Fruit fly (Drosophila melanogaster) whole organism, embryonic: ENCODE measurements around the gene CG14195.

ENCODE experiments used
- Adf1 ChIP-seq: fragments of 200-800 bp; sonication (Bioruptor generic); IDR thresholded peaks from 2 replicates; pipeline ENCODE4 v1.3.6; 2022; ENCODE audit warnings: missing biosample characterization, missing genetic modification characterization
- Asciz ChIP-seq: fragments of 200-800 bp; sonication (Bioruptor generic); optimal IDR thresholded peaks from 2 replicates; lab custom pipeline; 2017; ENCODE audit warnings: missing biosample characterization, mild to moderate bottlenecking, missing genetic modification characterization, missing genetic modification reagents
- Bgb ChIP-seq: fragments of 200-800 bp; sonication (Bioruptor generic); IDR thresholded peaks from 2 replicates; pipeline ENCODE4 v1.3.6; 2022; ENCODE audit warnings: missing biosample characterization, missing genetic modification characterization; ENCODE audit not compliant: partially characterized antibody
- Blimp-1 ChIP-seq: fragments of 200-800 bp; sonication (Bioruptor generic); optimal IDR thresholded peaks from 3 replicates; lab custom pipeline; 2018; ENCODE audit warnings: missing biosample characterization, missing genetic modification characterization, mild to moderate bottlenecking, moderate library complexity, missing genetic modification reagents
- CG11247 ChIP-seq: fragments of 200-800 bp; sonication (Bioruptor generic); IDR thresholded peaks from 2 replicates; pipeline ENCODE4 v1.3.6; 2022; ENCODE audit warnings: missing biosample characterization, missing genetic modification characterization
- CG12071 ChIP-seq: fragments of 200-800 bp; sonication (Bioruptor generic); optimal IDR thresholded peaks from 3 replicates; lab custom pipeline; 2018; ENCODE audit warnings: missing biosample characterization, mild to moderate bottlenecking, missing genetic modification characterization
- CG14441 ChIP-seq: fragments of 200-800 bp; sonication (Bioruptor generic); IDR thresholded peaks from 2 replicates; pipeline ENCODE4 v1.3.6; 2022; ENCODE audit warnings: missing biosample characterization, missing genetic modification characterization
- CG15479 ChIP-seq: fragments of 200-800 bp; sonication (Bioruptor generic); optimal IDR thresholded peaks from 3 replicates; lab custom pipeline; 2019; ENCODE audit warnings: missing biosample characterization, mild to moderate bottlenecking, missing genetic modification characterization, moderate library complexity
- CG1603 ChIP-seq: fragments of 200-800 bp; sonication (Bioruptor generic); optimal IDR thresholded peaks from 2 replicates; lab custom pipeline; 2019; ENCODE audit warnings: missing biosample characterization, mild to moderate bottlenecking, missing genetic modification characterization, moderate library complexity
- CG17359 ChIP-seq: fragments of 200-800 bp; sonication (Bioruptor generic); optimal IDR thresholded peaks from 3 replicates; lab custom pipeline; 2018; ENCODE audit warnings: missing biosample characterization, mild to moderate bottlenecking, missing genetic modification characterization, moderate library complexity
- CG2712 ChIP-seq: fragments of 200-800 bp; optimal IDR thresholded peaks from 3 replicates; lab custom pipeline; 2019; ENCODE audit warnings: missing biosample characterization, mild to moderate bottlenecking, missing genetic modification characterization, moderate library complexity
- CG31224 ChIP-seq: fragments of 200-800 bp; sonication (Bioruptor generic); IDR thresholded peaks from 2 replicates; pipeline ENCODE4 v1.3.6; 2022; ENCODE audit warnings: missing biosample characterization, missing genetic modification characterization
- CG4360 ChIP-seq: fragments of 200-800 bp; sonication (Bioruptor generic); IDR thresholded peaks from 2 replicates; pipeline ENCODE4 v1.3.6; 2022; ENCODE audit warnings: missing biosample characterization, missing genetic modification characterization
- CG4424 ChIP-seq: fragments of 200-800 bp; sonication (Bioruptor generic); optimal IDR thresholded peaks from 3 replicates; lab custom pipeline; 2016; ENCODE audit warnings: missing biosample characterization, missing genetic modification characterization
- CG6272 ChIP-seq: fragments of 200-800 bp; sonication (Bioruptor generic); IDR thresholded peaks from 2 replicates; pipeline ENCODE4 v1.3.6; 2022; ENCODE audit warnings: missing biosample characterization, missing genetic modification characterization
- CG7556 ChIP-seq: fragments of 200-800 bp; sonication (Bioruptor generic); optimal IDR thresholded peaks from 2 replicates; lab custom pipeline; 2017; ENCODE audit warnings: missing biosample characterization, mild to moderate bottlenecking, missing genetic modification characterization
- CG8290 ChIP-seq, 3 experiments: fragments of 200-800 bp; sonication (Bioruptor generic); optimal IDR thresholded peaks; 2 replicates each; lab custom pipeline; 2016 to 2019; ENCODE audit warnings: missing biosample characterization in 3 of 3, missing genetic modification characterization in 3 of 3, mild to moderate bottlenecking in 2 of 3, moderate library complexity in 1 of 3
- CG8924 ChIP-seq: fragments of 200-800 bp; optimal IDR thresholded peaks from 3 replicates; lab custom pipeline; 2019; ENCODE audit warnings: missing biosample characterization, mild to moderate bottlenecking, missing genetic modification characterization, moderate library complexity
- CG9215 ChIP-seq: fragments of 200-800 bp; sonication (Bioruptor generic); IDR thresholded peaks from 2 replicates; pipeline ENCODE4 v1.3.6; 2022; ENCODE audit warnings: missing biosample characterization, missing genetic modification characterization
- Dad ChIP-seq: fragments of 200-800 bp; sonication (Bioruptor generic); optimal IDR thresholded peaks from 3 replicates; lab custom pipeline; 2016; ENCODE audit warnings: missing biosample characterization, missing genetic modification characterization
- Dip2 ChIP-seq: fragments of 200-800 bp; sonication (Bioruptor generic); IDR thresholded peaks from 2 replicates; pipeline ENCODE4 v1.3.6; 2022; ENCODE audit warnings: missing biosample characterization, missing genetic modification characterization
- Hey ChIP-seq: fragments of 200-800 bp; sonication (Bioruptor generic); optimal IDR thresholded peaks from 3 replicates; lab custom pipeline; 2018; ENCODE audit warnings: missing biosample characterization, mild to moderate bottlenecking, missing genetic modification characterization
- Lpt ChIP-seq: fragments of >200 bp; optimal IDR thresholded peaks from 2 replicates; lab custom pipeline; 2018; ENCODE audit warnings: missing biosample characterization, missing genetic modification characterization
- Med ChIP-seq: fragments of 200-800 bp; sonication (Bioruptor generic); peaks from one replicate; lab custom pipeline; 2016; ENCODE audit warnings: missing biosample characterization, missing genetic modification characterization, mild to moderate bottlenecking, inconsistent platforms, moderate library complexity
- Poxn ChIP-seq: fragments of 200-800 bp; sonication (Bioruptor generic); IDR thresholded peaks from 2 replicates; pipeline ENCODE4 v1.3.6; 2022; ENCODE audit warnings: missing biosample characterization, missing genetic modification characterization
- Rfx ChIP-seq: fragments of 200-800 bp; sonication (Bioruptor generic); IDR thresholded peaks from 2 replicates; pipeline ENCODE4 v1.3.6; 2022; ENCODE audit warnings: missing biosample characterization, missing genetic modification characterization
- Side ChIP-seq: fragments of 200-800 bp; sonication (Bioruptor generic); optimal IDR thresholded peaks from 2 replicates; lab custom pipeline; 2016; ENCODE audit warnings: missing biosample characterization, missing genetic modification characterization
- Sox102F ChIP-seq: fragments of 200-800 bp; sonication (Bioruptor generic); optimal IDR thresholded peaks from 2 replicates; lab custom pipeline; 2018; ENCODE audit warnings: missing biosample characterization, mild to moderate bottlenecking, missing genetic modification characterization, moderate library complexity
- ash1 ChIP-seq: fragments of 200-800 bp; sonication (Bioruptor generic); optimal IDR thresholded peaks from 2 replicates; lab custom pipeline; 2018; ENCODE audit warnings: missing biosample characterization, mild to moderate bottlenecking, missing genetic modification characterization
- az2 ChIP-seq: fragments of 200-800 bp; sonication (Bioruptor generic); optimal IDR thresholded peaks from 3 replicates; lab custom pipeline; 2016; ENCODE audit warnings: missing biosample characterization, missing genetic modification characterization
- bbx ChIP-seq: fragments of 200-800 bp; sonication (Bioruptor generic); IDR thresholded peaks from 2 replicates; pipeline ENCODE4 v1.3.6; 2022; ENCODE audit warnings: missing biosample characterization, missing genetic modification characterization; ENCODE audit not compliant: partially characterized antibody
- chn ChIP-seq: fragments of 200-800 bp; sonication (Bioruptor generic); optimal IDR thresholded peaks from 2 replicates; lab custom pipeline; 2016; ENCODE audit warnings: missing biosample characterization, missing genetic modification characterization
- ci ChIP-seq: fragments of 200-800 bp; sonication (Bioruptor generic); IDR thresholded peaks from 3 replicates; pipeline ENCODE4 v1.3.6; 2022; ENCODE audit warnings: missing biosample characterization, missing genetic modification characterization
- dan ChIP-seq: fragments of 200-800 bp; sonication (Bioruptor generic); IDR thresholded peaks from 2 replicates; pipeline ENCODE4 v1.3.6; 2022; ENCODE audit warnings: missing biosample characterization, missing genetic modification characterization
- gce ChIP-seq: fragments of 200-800 bp; sonication (Bioruptor generic); IDR thresholded peaks from 3 replicates; pipeline ENCODE4 v1.3.6; 2022; ENCODE audit warnings: missing biosample characterization, missing genetic modification characterization
- grau ChIP-seq: fragments of 200-800 bp; optimal IDR thresholded peaks from 3 replicates; lab custom pipeline; 2019; ENCODE audit warnings: missing biosample characterization, mild to moderate bottlenecking, missing genetic modification characterization, moderate library complexity
- h ChIP-seq: fragments of >200 bp; optimal IDR thresholded peaks from 2 replicates; lab custom pipeline; 2017
- her ChIP-seq: fragments of 200-800 bp; sonication (Bioruptor generic); optimal IDR thresholded peaks from 2 replicates; lab custom pipeline; 2016; ENCODE audit warnings: missing biosample characterization, missing genetic modification characterization
- lab ChIP-seq: fragments of 200-800 bp; sonication (Bioruptor generic); optimal IDR thresholded peaks from 3 replicates; lab custom pipeline; 2017; ENCODE audit warnings: missing biosample characterization, missing genetic modification characterization, mild to moderate bottlenecking, moderate library complexity, missing genetic modification reagents
- maf-S ChIP-seq: fragments of 200-800 bp; sonication (Bioruptor generic); optimal IDR thresholded peaks from 2 replicates; lab custom pipeline; 2016; ENCODE audit warnings: missing biosample characterization, missing genetic modification characterization
- odd ChIP-seq: fragments of 200-800 bp; sonication (Bioruptor generic); optimal IDR thresholded peaks from 2 replicates; lab custom pipeline; 2017; ENCODE audit warnings: missing biosample characterization, mild to moderate bottlenecking, missing genetic modification characterization
- org-1 ChIP-seq: fragments of 200-800 bp; sonication (Bioruptor generic); optimal IDR thresholded peaks from 2 replicates; lab custom pipeline; 2017; ENCODE audit warnings: missing biosample characterization, missing genetic modification characterization
- prd ChIP-seq, 3 experiments: fragments of >200 bp in 2 of 3; fragments of 200-800 bp in 1 of 3; sonication (Bioruptor generic) in 1 of 3; optimal IDR thresholded peaks in 2 of 3; IDR thresholded peaks in 1 of 3; 2 replicates in 2 of 3; 3 replicates in 1 of 3; pipeline versions ENCODE4 v1.3.6 to Lab custom; 2017 to 2022; ENCODE audit warnings: missing biosample characterization in 1 of 3, missing genetic modification characterization in 1 of 3
- row ChIP-seq: fragments of 200-800 bp; sonication (Bioruptor generic); IDR thresholded peaks from 3 replicates; pipeline ENCODE4 v1.3.6; 2022; ENCODE audit warnings: missing biosample characterization, missing genetic modification characterization
- sens ChIP-seq: fragments of 200-800 bp; sonication (Bioruptor generic); peaks from one replicate; lab custom pipeline; 2016; ENCODE audit warnings: missing biosample characterization, missing genetic modification characterization
- seq ChIP-seq: fragments of 200-800 bp; sonication (Bioruptor generic); IDR thresholded peaks from 2 replicates; pipeline ENCODE4 v1.3.6; 2022; ENCODE audit warnings: missing biosample characterization, missing genetic modification characterization
- sisA ChIP-seq: fragments of 200-800 bp; sonication (Bioruptor generic); IDR thresholded peaks from 2 replicates; pipeline ENCODE4 v1.3.6; 2022; ENCODE audit warnings: missing biosample characterization, missing genetic modification characterization
- slbo ChIP-seq: fragments of 200-800 bp; sonication (Bioruptor generic); IDR thresholded peaks from 2 replicates; pipeline ENCODE4 v1.3.6; 2022; ENCODE audit warnings: missing biosample characterization, missing genetic modification characterization
- tio ChIP-seq: fragments of 200-800 bp; sonication (Bioruptor generic); optimal IDR thresholded peaks from 2 replicates; lab custom pipeline; 2017; ENCODE audit warnings: missing biosample characterization, missing genetic modification characterization, inconsistent platforms
- wek ChIP-seq: fragments of 200-800 bp; sonication (Bioruptor generic); optimal IDR thresholded peaks from 3 replicates; lab custom pipeline; 2018; ENCODE audit warnings: missing biosample characterization, mild to moderate bottlenecking, missing genetic modification characterization, moderate library complexity
- z ChIP-seq: fragments of 200-800 bp; sonication (Bioruptor generic); IDR thresholded peaks from 3 replicates; pipeline ENCODE4 v1.3.6; 2022; ENCODE audit warnings: missing biosample characterization, missing genetic modification characterization

Gene CG14195

DNA sequence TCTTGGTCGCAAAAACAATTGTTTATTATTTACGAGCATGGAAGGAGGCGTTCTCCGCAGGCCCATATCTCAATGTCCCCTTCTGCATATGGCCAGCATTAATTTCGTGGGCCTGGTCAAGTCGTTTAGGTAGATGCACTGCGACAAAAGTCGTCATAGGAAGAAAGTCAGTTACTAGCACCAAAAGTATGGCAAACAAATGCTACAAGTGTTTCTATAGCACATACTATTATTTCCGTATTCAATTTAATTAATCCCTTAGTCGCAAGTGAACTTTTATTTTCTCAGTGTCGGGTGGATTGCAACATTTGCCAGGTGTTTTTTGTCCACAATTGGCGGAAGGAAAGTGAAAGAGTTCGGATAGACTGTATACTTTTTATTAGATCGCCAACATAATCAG, 38.9 kb downstream of the CG14195 start (continued):
- TF ChIP-seq seq (GFP tag; lab: Robert Waterston, UW) (peak; percentile 15; the same call in 1 of the 2 replicates), Side (GFP tag; lab: Kevin White, UChicago) (no peak), sens (GFP tag; lab: Kevin White, UChicago) (peak; percentile 65), ci (GFP tag; lab: Robert Waterston, UW) (0 out of 3 replicates have a peak, but pooled peaks have one; percentile 14), CG7556 (GFP tag; lab: Kevin White, UChicago) (peak; percentile 15), wek (GFP tag; lab: Kevin White, UChicago) (no peak), dan (GFP tag; lab: Robert Waterston, UW) (no peak), sisA (GFP tag; lab: Robert Waterston, UW) (0 out of 2 replicates have a peak, but pooled peaks have one; percentile 33), CG17359 (peak; percentile 0), CG14441 (GFP tag; lab: Robert Waterston, UW) (peak; percentile 19; the same call in 1 of the 2 replicates), Asciz (no peak), z (GFP tag; lab: Robert Waterston, UW) (no peak), her (GFP tag; lab: Kevin White, UChicago) (peak; percentile 18), lab (GFP tag; lab: Kevin White, UChicago) (peak; percentile 11), CG9215 (GFP tag; lab: Robert Waterston, UW) (no peak), Sox102F (GFP tag; lab: Kevin White, UChicago) (peak; percentile 28), slbo (peak; percentile 39), Adf1 (GFP tag; lab: Robert Waterston, UW) (0 out of 2 replicates have a peak, but pooled peaks have one; percentile 8), h (no peak), prd (optimal IDR thresholded peaks at IDR 0.05; lab: Kevin White, UChicago) (no peak), prd (GFP tag; IDR thresholded peaks at IDR 0.05; lab: Robert Waterston, UW) (peak; percentile 52; the same call in 1 of the 3 replicates), CG1603 (tag; lab: Kevin White, UChicago) (peak; percentile 39), Hey (tag; lab: Kevin White, UChicago) (no peak), bbx (GFP tag; lab: Robert Waterston, UW) (no peak), Med (GFP tag; lab: Kevin White, UChicago) (peak; percentile 73), CG4360 (GFP tag; lab: Robert Waterston, UW) (no peak), CG31224 (GFP tag; lab: Robert Waterston, UW) (no peak), Rfx (GFP tag; lab: Robert Waterston, UW) (0 out of 2 replicates have a peak, but pooled peaks have one; percentile 19), Bgb (no peak), Dip2 (no peak), CG8290 (GFP tag; optimal IDR thresholded peaks at IDR 0.05; lab: Kevin White, UChicago) (no peak), CG8290 (tag; optimal IDR thresholded peaks at IDR 0.05; lab: Kevin White, UChicago) (peak in 1 of 2 experiments; percentile 27), odd (GFP tag; lab: Kevin White, UChicago) (no peak), CG6272 (GFP tag; lab: Robert Waterston, UW) (no peak), CG15479 (no peak), maf-S (peak; percentile 6), Lpt (GFP tag; lab: Kevin White, UChicago) (no peak), CG2712 (peak; percentile 0), CG4424 (GFP tag; lab: Kevin White, UChicago) (peak; percentile 21), Poxn (no peak), CG8924 (no peak), tio (GFP tag; lab: Kevin White, UChicago) (peak; percentile 8), ash1 (no peak), gce (GFP tag; lab: Robert Waterston, UW) (no peak), CG12071 (no peak), Blimp-1 (peak; percentile 5), CG11247 (GFP tag; lab: Robert Waterston, UW) (no peak), az2 (peak; percentile 9), Dad (GFP tag; lab: Kevin White, UChicago) (no peak), row (GFP tag; lab: Robert Waterston, UW) (peak; percentile 40; the same call in 1 of the 3 replicates), grau (tag; lab: Kevin White, UChicago) (peak; percentile 15), chn (GFP tag; lab: Kevin White, UChicago) (peak; percentile 4), org-1 (no peak)
